Worm (Caenorhabditis elegans): ENCODE measurements around the gene srz-42.

The srz-42 gene

DNA sequence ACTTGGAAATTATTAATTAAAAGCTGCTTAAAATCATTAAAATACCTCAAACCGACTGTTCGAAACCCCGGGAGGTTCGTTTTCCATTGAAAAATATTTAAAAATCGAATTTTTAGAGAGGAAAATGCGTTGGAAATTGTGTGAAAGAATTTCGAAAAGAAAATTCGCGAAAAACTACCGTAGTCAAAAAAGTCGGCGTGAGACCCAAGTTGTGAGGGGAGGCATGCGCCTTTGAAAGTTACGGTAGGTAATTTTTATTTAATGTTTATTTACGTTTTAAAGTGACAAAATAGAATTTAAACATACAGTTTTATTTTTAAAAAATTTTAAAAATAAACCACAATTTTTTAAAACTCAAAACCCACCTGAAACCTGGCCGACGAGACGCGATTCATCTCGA is 13.6 kb upstream of the srz-42 start (continued):
- no peak for TF ChIP-seq B0261.1 (tag; optimal IDR thresholded peaks at IDR 0.05)
- TF ChIP-seq ztf-28 (GFP tag; IDR thresholded peaks at IDR 0.05): no peak
- TF ChIP-seq madf-6 (GFP tag; IDR thresholded peaks at IDR 0.05): peak; percentile 94
- TF ChIP-seq F57C9.4 (tag; optimal IDR thresholded peaks at IDR 0.05): no peak
- peak; percentile 94 for TF ChIP-seq F33H1.4 (GFP tag; IDR thresholded peaks at IDR 0.05)
- TF ChIP-seq F55B11.4 (tag; optimal IDR thresholded peaks at IDR 0.05; ENCODE audit: borderline replicate concordance, insufficient read depth): no peak
- no peak for TF ChIP-seq cebp-1 (GFP tag; IDR thresholded peaks at IDR 0.05)
- no peak for TF ChIP-seq cebp-1 (tag; optimal IDR thresholded peaks at IDR 0.05)
- TF ChIP-seq ets-4 (GFP tag; optimal IDR thresholded peaks at IDR 0.05): no peak
- peak; percentile 5 for TF ChIP-seq snpc-1.1 (tag; optimal IDR thresholded peaks at IDR 0.05; ENCODE audit: insufficient read depth)
- no peak for TF ChIP-seq sdz-38 (tag; optimal IDR thresholded peaks at IDR 0.05)
- no peak for TF ChIP-seq somi-1 (GFP tag; optimal IDR thresholded peaks at IDR 0.05)
- no peak for TF ChIP-seq let-526 (GFP tag; IDR thresholded peaks at IDR 0.05)
- TF ChIP-seq madf-8 (GFP tag; conservative IDR thresholded peaks at IDR 0.05): peak; percentile 71
- TF ChIP-seq nhr-120 (GFP tag; IDR thresholded peaks at IDR 0.05): no peak
- TF ChIP-seq ztf-25 (GFP tag; IDR thresholded peaks at IDR 0.05): no peak
- TF ChIP-seq tlf-1 (GFP tag; optimal IDR thresholded peaks at IDR 0.05): no peak
- TF ChIP-seq rcor-1 (GFP tag; IDR thresholded peaks at IDR 0.05): no peak
- no peak for TF ChIP-seq F10E7.11 (tag; optimal IDR thresholded peaks at IDR 0.05)
- no peak for TF ChIP-seq F52B5.7 (tag; optimal IDR thresholded peaks at IDR 0.05)
- no peak for TF ChIP-seq ztf-26 (tag; optimal IDR thresholded peaks at IDR 0.05)
- no peak for TF ChIP-seq ceh-100 (GFP tag; IDR thresholded peaks at IDR 0.05)
- peak; percentile 93 for TF ChIP-seq lsl-1 (GFP tag; optimal IDR thresholded peaks at IDR 0.05)
- no peak for TF ChIP-seq madf-10 (tag; optimal IDR thresholded peaks at IDR 0.05)
- no peak for TF ChIP-seq K12H6.12 (tag; optimal IDR thresholded peaks at IDR 0.05)
- TF ChIP-seq snpc-1.3 (tag; optimal IDR thresholded peaks at IDR 0.05; ENCODE audit: insufficient read depth): peak; percentile 73
- TF ChIP-seq F49E8.2 (tag; optimal IDR thresholded peaks at IDR 0.05; ENCODE audit: insufficient read depth): peak; percentile 3
- TF ChIP-seq lin-26 (GFP tag; IDR thresholded peaks at IDR 0.05): no peak
- TF ChIP-seq nhr-179 (tag; optimal IDR thresholded peaks at IDR 0.05): no peak

ce11 chrIV:14119327-14119726 is 9.9 kb upstream of the srz-42 start:
- TF ChIP-seq rpc-1 (optimal IDR thresholded peaks at IDR 0.05) (no peak), rpc-1 (tag; optimal IDR thresholded peaks at IDR 0.05) (no peak), cebp-1 (GFP tag; IDR thresholded peaks at IDR 0.05) (no peak), cebp-1 (tag; optimal IDR thresholded peaks at IDR 0.05) (no peak), ceh-91 (GFP tag; IDR thresholded peaks at IDR 0.05) (no peak), T26A5.8 (tag; optimal IDR thresholded peaks at IDR 0.05) (no peak), F55B11.4 (tag; optimal IDR thresholded peaks at IDR 0.05; ENCODE audit: borderline replicate concordance, insufficient read depth) (no peak), F52B5.7 (tag; optimal IDR thresholded peaks at IDR 0.05) (no peak), gei-17 (GFP tag; optimal IDR thresholded peaks at IDR 0.05) (no peak), egl-44 (GFP tag; IDR thresholded peaks at IDR 0.05) (no peak), D2030.7 (GFP tag; IDR thresholded peaks at IDR 0.05) (no peak), F10E7.11 (tag; optimal IDR thresholded peaks at IDR 0.05) (no peak)

DNA sequence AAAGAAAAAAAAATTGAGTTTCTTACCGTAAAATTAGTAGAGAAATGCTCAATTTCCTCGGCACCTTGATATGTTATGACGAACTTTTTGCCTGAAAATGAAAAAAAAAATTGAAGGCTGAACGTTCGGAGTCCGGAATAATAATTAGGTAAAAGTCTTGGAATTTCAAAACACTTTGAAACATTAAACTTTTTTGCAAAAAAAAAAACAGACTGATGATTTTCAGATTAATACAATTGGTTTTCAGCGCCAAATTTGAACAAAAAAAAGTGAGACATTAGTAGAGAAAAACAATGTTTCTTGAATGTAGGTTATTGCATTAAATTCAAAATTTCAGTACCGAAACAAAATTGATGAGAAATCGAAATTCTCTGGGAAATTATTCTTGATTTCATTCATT is 5.2 kb upstream of the srz-42 start, which contains the start of gene nkcc-1:
Gene nkcc-1 (minus strand): TSS at position 101 of the 400 bp plus-strand sequence.
- TF ChIP-seq madf-10 (tag; optimal IDR thresholded peaks at IDR 0.05) (no peak), lsy-27 (tag; optimal IDR thresholded peaks at IDR 0.05; ENCODE audit: borderline replicate concordance, insufficient read depth) (no peak), Y67H2A.10 (GFP tag; conservative IDR thresholded peaks at IDR 0.05) (no peak), C17E4.6 (GFP tag; IDR thresholded peaks at IDR 0.05) (no peak), lin-26 (GFP tag; IDR thresholded peaks at IDR 0.05) (no peak), ztf-3 (GFP tag; optimal IDR thresholded peaks at IDR 0.05) (no peak), egrh-3 (GFP tag; IDR thresholded peaks at IDR 0.05) (no peak), mcd-1 (GFP tag; IDR thresholded peaks at IDR 0.05) (no peak)
